Worm (Caenorhabditis elegans) whole organism, mixed stage, embryonic: Measurements from ENCODE around the gene cwf-19L2.

ENCODE experiments used
- bed-3 ChIP-seq: fragments of 200-800 bp; sonication (Bioruptor generic); optimal IDR thresholded peaks from 3 replicates; lab custom pipeline; 2018; ENCODE audit warnings: mild to moderate bottlenecking, missing genetic modification characterization, moderate library complexity, missing compliant biosample characterization
- ceh-39 ChIP-seq: fragments of 150-350 bp; optimal IDR thresholded peaks from 2 replicates; lab custom pipeline; 2014; ENCODE audit warnings: missing biosample characterization, missing genetic modification characterization
- cnd-1 ChIP-seq: fragments of 200-800 bp; sonication (Bioruptor generic); optimal IDR thresholded peaks from 2 replicates; lab custom pipeline; 2018; ENCODE audit warnings: mild to moderate bottlenecking, missing genetic modification characterization, missing compliant biosample characterization
- flh-1 ChIP-seq: fragments of 200-800 bp; sonication (Bioruptor generic); optimal IDR thresholded peaks from 2 replicates; lab custom pipeline; 2018; ENCODE audit warnings: mild to moderate bottlenecking, missing genetic modification characterization, moderate library complexity, missing compliant biosample characterization
- lin-13 ChIP-seq: fragments of 150-350 bp; optimal IDR thresholded peaks from 2 replicates; lab custom pipeline; 2014; ENCODE audit warnings: missing biosample characterization, missing genetic modification characterization
- lsy-2 ChIP-seq: fragments of 150-350 bp; optimal IDR thresholded peaks from 2 replicates; lab custom pipeline; 2014; ENCODE audit warnings: missing biosample characterization, missing genetic modification characterization
- nhr-237 ChIP-seq: fragments of 150-350 bp; optimal IDR thresholded peaks from 2 replicates; lab custom pipeline; 2014; ENCODE audit warnings: missing biosample characterization, missing genetic modification characterization
- sptf-1 ChIP-seq: sonication (generic microtip); optimal IDR thresholded peaks from 2 replicates; lab custom pipeline; 2017; ENCODE audit warnings: mild to moderate bottlenecking, missing genetic modification characterization, moderate library complexity, missing compliant biosample characterization
- tbx-8 ChIP-seq: fragments of 200-800 bp; sonication (Bioruptor generic); optimal IDR thresholded peaks from 2 replicates; lab custom pipeline; 2018; ENCODE audit warnings: mild to moderate bottlenecking, missing genetic modification characterization, moderate library complexity, missing compliant biosample characterization
- unc-62 ChIP-seq: fragments of 150-350 bp; optimal IDR thresholded peaks from 2 replicates; lab custom pipeline; 2014; ENCODE audit warnings: missing biosample characterization, missing genetic modification reagents, missing genetic modification characterization
- zip-8 ChIP-seq: fragments of 150-350 bp; optimal IDR thresholded peaks from 2 replicates; lab custom pipeline; 2014; ENCODE audit warnings: missing biosample characterization, missing genetic modification characterization

DNA sequence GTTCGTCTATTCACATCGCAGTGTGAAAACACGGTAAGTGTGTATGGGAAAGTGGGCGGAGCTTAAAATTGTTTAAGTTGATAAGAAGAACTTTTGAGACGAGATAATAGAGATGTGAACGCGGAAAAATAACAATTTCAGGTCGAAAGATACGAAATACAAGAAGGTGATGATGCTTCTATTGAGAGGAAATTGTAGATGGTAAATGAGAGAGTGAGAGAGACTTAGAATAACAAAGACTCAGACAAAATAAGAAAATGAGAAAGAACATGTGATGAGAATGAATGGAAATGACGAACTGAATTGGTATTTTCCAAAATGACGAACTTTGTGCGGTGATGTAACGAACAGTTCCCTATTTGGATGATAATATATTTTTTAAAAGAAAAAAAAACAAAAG is 22.4 kb upstream of the cwf-19L2 start:
- no peak for TF ChIP-seq sptf-1 (tag; lab: Kevin White, UChicago)
- no peak for TF ChIP-seq ceh-39 (tag; lab: Kevin White, UChicago)
- TF ChIP-seq unc-62 (GFP tag; lab: Kevin White, UChicago), result no peak
- no peak for TF ChIP-seq tbx-8 (GFP tag; lab: Kevin White, UChicago)
- TF ChIP-seq nhr-237 (tag; lab: Kevin White, UChicago), result no peak
- TF ChIP-seq bed-3 (GFP tag; lab: Kevin White, UChicago), result no peak
- no peak for TF ChIP-seq flh-1 (GFP tag; lab: Kevin White, UChicago)
- TF ChIP-seq lin-13 (tag; lab: Kevin White, UChicago), result no peak
- no peak for TF ChIP-seq zip-8 (tag; lab: Kevin White, UChicago)
- TF ChIP-seq cnd-1 (tag; lab: Kevin White, UChicago), result no peak
- TF ChIP-seq lsy-2 (tag; lab: Kevin White, UChicago), result no peak
